Worm (Caenorhabditis elegans) whole organism, L1 larva: ENCODE results near the gene F02D8.9.

Source experiments
- aly-2 ChIP-seq: fragments of 150-350 bp; optimal IDR thresholded peaks from 2 replicates; lab custom pipeline; 2014; ENCODE audit warnings: missing biosample characterization, missing genetic modification characterization
- ceh-82 ChIP-seq, 3 experiments: fragments of 150-350 bp in 1 of 3; sonication (generic microtip) in 2 of 3; optimal IDR thresholded peaks; 2 replicates each; lab custom pipeline; 2014 to 2017; ENCODE audit warnings: missing biosample characterization in 3 of 3, missing genetic modification characterization in 3 of 3
- ces-1 ChIP-seq: fragments of 150-350 bp; optimal IDR thresholded peaks from 2 replicates; lab custom pipeline; 2014; ENCODE audit warnings: missing biosample characterization, missing genetic modification reagents, missing genetic modification characterization
- dpl-1 ChIP-seq, 3 experiments: fragments of 150-350 bp in 2 of 3; sonication (generic microtip) in 1 of 3; optimal IDR thresholded peaks; 2 replicates each; lab custom pipeline; 2014 to 2017; ENCODE audit warnings: missing biosample characterization in 3 of 3, missing genetic modification characterization in 3 of 3, missing genetic modification reagents in 3 of 3
- egl-27 ChIP-seq, 2 experiments: fragments of 150-350 bp in 1 of 2; sonication (generic microtip); optimal IDR thresholded peaks; 3 replicates each; lab custom pipeline; 2017 to 2018; ENCODE audit warnings: missing biosample characterization in 2 of 2, missing genetic modification characterization in 2 of 2, missing genetic modification reagents in 2 of 2
- fkh-10 ChIP-seq: sonication (generic microtip); optimal IDR thresholded peaks from 2 replicates; lab custom pipeline; 2017; ENCODE audit warnings: missing biosample characterization, missing genetic modification reagents, missing genetic modification characterization
- hpl-2 ChIP-seq: fragments of 150-350 bp; optimal IDR thresholded peaks from 2 replicates; lab custom pipeline; 2014; ENCODE audit warnings: missing biosample characterization, missing genetic modification reagents, missing genetic modification characterization
- lin-13 ChIP-seq: fragments of 150-350 bp; optimal IDR thresholded peaks from 2 replicates; lab custom pipeline; 2014; ENCODE audit warnings: missing biosample characterization, missing genetic modification reagents, missing genetic modification characterization
- lin-39 ChIP-seq: fragments of 150-350 bp; optimal IDR thresholded peaks from 2 replicates; lab custom pipeline; 2014; ENCODE audit warnings: missing biosample characterization, missing genetic modification reagents, missing genetic modification characterization
- nhr-12 ChIP-seq: sonication (generic microtip); optimal IDR thresholded peaks from 2 replicates; lab custom pipeline; 2017; ENCODE audit warnings: missing biosample characterization, missing genetic modification characterization
- sptf-1 ChIP-seq: fragments of 150-350 bp; optimal IDR thresholded peaks from 2 replicates; lab custom pipeline; 2014; ENCODE audit warnings: missing biosample characterization, missing genetic modification characterization
- unc-62 ChIP-seq: fragments of 150-350 bp; optimal IDR thresholded peaks from 2 replicates; lab custom pipeline; 2014; ENCODE audit warnings: missing biosample characterization, missing genetic modification reagents, missing genetic modification characterization

DNA sequence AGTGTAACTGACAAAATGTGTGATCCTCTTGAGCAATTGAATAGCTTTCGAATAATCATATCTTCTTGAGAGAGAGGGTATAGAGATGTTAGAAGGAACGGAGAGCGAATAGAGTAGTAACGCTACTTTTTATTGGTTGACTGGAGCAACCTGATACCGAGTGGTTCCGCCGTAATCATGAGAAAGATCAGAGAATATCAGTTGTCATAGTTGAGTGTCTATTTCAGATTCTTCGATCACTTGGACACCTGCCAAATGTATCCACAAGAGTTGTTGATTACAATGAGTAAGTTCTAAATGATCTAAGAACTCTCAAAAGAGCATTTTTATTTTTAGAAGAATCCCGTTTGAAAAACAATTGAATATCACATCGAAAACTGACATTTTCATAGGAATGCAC, 44.8 kb downstream of the F02D8.9 start:
- TF ChIP-seq nhr-12 (tag; lab: Kevin White, UChicago) = no peak
- TF ChIP-seq ceh-82 (tag; optimal IDR thresholded peaks at IDR 0.05; lab: Kevin White, UChicago) = no peak
- TF ChIP-seq egl-27 (tag; optimal IDR thresholded peaks at IDR 0.05; lab: Kevin White, UChicago) = no peak
- TF ChIP-seq aly-2 (tag; lab: Kevin White, UChicago) = no peak
- TF ChIP-seq ces-1 (GFP tag; lab: Kevin White, UChicago) = no peak
- TF ChIP-seq sptf-1 (tag; lab: Kevin White, UChicago) = no peak
- no peak for TF ChIP-seq unc-62 (GFP tag; lab: Kevin White, UChicago)
- TF ChIP-seq hpl-2 (GFP tag; lab: Kevin White, UChicago) = no peak
- TF ChIP-seq lin-39 (tag; lab: Kevin White, UChicago) = no peak
- no peak for TF ChIP-seq lin-13 (GFP tag; lab: Kevin White, UChicago)
- no peak for TF ChIP-seq fkh-10
- no peak for TF ChIP-seq dpl-1 (GFP tag; optimal IDR thresholded peaks at IDR 0.05; lab: Kevin White, UChicago)
